Fruit fly (Drosophila melanogaster): ENCODE data around the gene CG3558.

DNA sequence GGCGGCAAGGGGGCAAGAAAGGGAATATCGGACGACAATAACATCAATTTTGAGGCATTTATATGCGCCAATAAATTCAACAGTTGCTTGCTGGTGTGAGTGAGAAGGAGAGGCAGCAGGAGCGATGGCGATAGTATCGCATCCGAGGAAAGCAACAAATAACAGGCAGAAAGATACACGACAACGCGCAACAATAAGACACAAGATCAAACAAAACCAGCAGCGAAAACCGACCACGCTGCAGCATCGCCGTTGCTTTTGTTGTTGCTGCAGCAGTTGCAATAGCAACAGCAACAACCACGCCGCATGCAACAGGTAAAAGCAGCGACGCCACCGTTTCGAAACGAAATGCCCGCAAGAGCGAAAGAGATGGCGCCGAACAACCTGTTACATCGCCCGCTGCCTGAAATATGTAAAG, 7.9 kb downstream of the CG3558 start:
- no peak for TF ChIP-seq Myc (optimal IDR thresholded peaks at IDR 0.05)
- no peak for TF ChIP-seq insv (optimal IDR thresholded peaks at IDR 0.05)

Data from Kc167 (cell line).